Fruit fly (Drosophila melanogaster) whole organism, wandering third instar larva: ENCODE measurements around the gene dpr16.

Source experiments
- Abd-B ChIP-seq: fragments of >200 bp; optimal IDR thresholded peaks from 2 replicates; lab custom pipeline; 2017; ENCODE audit warnings: missing biosample characterization, missing genetic modification characterization
- CG32264 ChIP-seq: fragments of 200-800 bp; sonication (Bioruptor generic); optimal IDR thresholded peaks from 2 replicates; lab custom pipeline; 2016; ENCODE audit warnings: missing biosample characterization, missing genetic modification characterization
- CG9705 ChIP-seq: fragments of 200-800 bp; sonication (Bioruptor generic); optimal IDR thresholded peaks from 2 replicates; lab custom pipeline; 2018; ENCODE audit warnings: missing biosample characterization, mild to moderate bottlenecking, missing genetic modification characterization
- CrebA ChIP-seq: fragments of 200-800 bp; sonication (Bioruptor generic); optimal IDR thresholded peaks from 2 replicates; lab custom pipeline; 2016; ENCODE audit warnings: missing biosample characterization, mild to moderate bottlenecking, missing genetic modification characterization, borderline replicate concordance
- GATAd ChIP-seq: sonication (Bioruptor generic); optimal IDR thresholded peaks from 2 replicates; lab custom pipeline; 2016; ENCODE audit warnings: missing biosample characterization, missing genetic modification characterization
- HLH106 ChIP-seq: fragments of 200-800 bp; optimal IDR thresholded peaks from 3 replicates; lab custom pipeline; 2019; ENCODE audit warnings: missing biosample characterization, mild to moderate bottlenecking, missing genetic modification characterization, moderate library complexity
- Hnf4 ChIP-seq: fragments of 200-800 bp; sonication (Bioruptor generic); optimal IDR thresholded peaks from 2 replicates; lab custom pipeline; 2016; ENCODE audit warnings: missing biosample characterization, mild to moderate bottlenecking, missing genetic modification characterization
- Hr83 ChIP-seq: fragments of 200-300 bp; sonication (Bioruptor generic); optimal IDR thresholded peaks from 2 replicates; lab custom pipeline; 2016; ENCODE audit warnings: missing biosample characterization, mild to moderate bottlenecking, missing genetic modification characterization, moderate library complexity; ENCODE audit not compliant: poor library complexity, severe bottlenecking
- Mio ChIP-seq: sonication (Bioruptor generic); optimal IDR thresholded peaks from 2 replicates; lab custom pipeline; 2016; ENCODE audit warnings: missing biosample characterization, missing genetic modification characterization
- Myc ChIP-seq: fragments of >200 bp; optimal IDR thresholded peaks from 2 replicates; lab custom pipeline; 2017
- N ChIP-seq: fragments of >200 bp; optimal IDR thresholded peaks from 2 replicates; lab custom pipeline; 2018; ENCODE audit warnings: missing biosample characterization, missing external identifiers, missing genetic modification characterization
- OdsH ChIP-seq: fragments of 200-800 bp; sonication (Bioruptor generic); optimal IDR thresholded peaks from 2 replicates; lab custom pipeline; 2016; ENCODE audit warnings: missing biosample characterization, mild to moderate bottlenecking, missing genetic modification characterization
- Rel ChIP-seq, 2 experiments: fragments of 200-800 bp; sonication (Bioruptor generic) in 1 of 2; optimal IDR thresholded peaks; 2 replicates in 1 of 2; 3 replicates in 1 of 2; lab custom pipeline; 2016 to 2019; ENCODE audit warnings: mild to moderate bottlenecking in 2 of 2, missing biosample characterization in 2 of 2, missing genetic modification characterization in 2 of 2, moderate library complexity in 1 of 2
- Sp1 ChIP-seq: fragments of 200-800 bp; sonication (Bioruptor generic); optimal IDR thresholded peaks from 3 replicates; lab custom pipeline; 2019; ENCODE audit warnings: missing biosample characterization, mild to moderate bottlenecking, missing genetic modification characterization, moderate library complexity
- Vsx2 ChIP-seq: fragments of 200-300, 225-300 bp; sonication (Bioruptor generic); optimal IDR thresholded peaks from 2 replicates; lab custom pipeline; 2018; ENCODE audit warnings: missing biosample characterization, missing genetic modification characterization; ENCODE audit not compliant: partially characterized antibody
- br ChIP-seq: fragments of 200-800 bp; sonication (Bioruptor generic); optimal IDR thresholded peaks from 2 replicates; lab custom pipeline; 2016; ENCODE audit warnings: missing biosample characterization, missing genetic modification characterization
- brk ChIP-seq: fragments of 200-800 bp; sonication (Bioruptor generic); optimal IDR thresholded peaks from 2 replicates; lab custom pipeline; 2016; ENCODE audit warnings: missing biosample characterization, mild to moderate bottlenecking, missing genetic modification characterization
- dl ChIP-seq, 2 experiments: fragments of 175-275, 200-275 bp in 1 of 2; fragments of 200-275 bp in 1 of 2; sonication (Bioruptor generic); optimal IDR thresholded peaks; lab custom pipeline; 2018; ENCODE audit warnings: mild to moderate bottlenecking in 2 of 2, missing biosample characterization in 2 of 2, missing genetic modification characterization in 2 of 2, moderate library complexity in 2 of 2; ENCODE audit not compliant: partially characterized antibody in 2 of 2, insufficient read depth in 1 of 2
- dmrt93B ChIP-seq: fragments of 200-800 bp; sonication (Bioruptor generic); optimal IDR thresholded peaks from 2 replicates; lab custom pipeline; 2018; ENCODE audit warnings: missing biosample characterization, mild to moderate bottlenecking, missing genetic modification characterization
- ey ChIP-seq: fragments of 200-800 bp; sonication (Bioruptor generic); optimal IDR thresholded peaks from 2 replicates; lab custom pipeline; 2016; ENCODE audit warnings: missing biosample characterization, missing genetic modification characterization
- foxo ChIP-seq, 2 experiments: fragments of 200-800 bp; sonication (Bioruptor generic); optimal IDR thresholded peaks; 2 replicates in 1 of 2; 3 replicates in 1 of 2; lab custom pipeline; 2016 to 2017; ENCODE audit warnings: missing biosample characterization in 2 of 2, missing genetic modification characterization in 2 of 2
- fru ChIP-seq: fragments of 200-800 bp; sonication (Bioruptor generic); optimal IDR thresholded peaks from 3 replicates; lab custom pipeline; 2016; ENCODE audit warnings: missing biosample characterization, mild to moderate bottlenecking, missing genetic modification characterization
- h ChIP-seq: fragments of 200-800 bp; sonication (Bioruptor generic); optimal IDR thresholded peaks from 3 replicates; lab custom pipeline; 2016; ENCODE audit warnings: missing biosample characterization, mild to moderate bottlenecking, missing genetic modification characterization
- jim ChIP-seq: fragments of 175-275, 200-325 bp; sonication (Bioruptor generic); optimal IDR thresholded peaks from 2 replicates; lab custom pipeline; 2016; ENCODE audit warnings: missing biosample characterization, mild to moderate bottlenecking, missing genetic modification characterization
- pan ChIP-seq: fragments of >200 bp; optimal IDR thresholded peaks from 2 replicates; lab custom pipeline; 2017
- psq ChIP-seq: fragments of 200-800 bp; sonication (Bioruptor generic); optimal IDR thresholded peaks from 3 replicates; lab custom pipeline; 2017; ENCODE audit warnings: missing biosample characterization, mild to moderate bottlenecking, missing genetic modification characterization, moderate library complexity
- rgr ChIP-seq: fragments of 200-800 bp; sonication (Bioruptor generic); optimal IDR thresholded peaks from 3 replicates; lab custom pipeline; 2016; ENCODE audit warnings: missing biosample characterization, mild to moderate bottlenecking, missing genetic modification characterization
- sage ChIP-seq: fragments of 200-800 bp; sonication (Bioruptor generic); optimal IDR thresholded peaks from 2 replicates; lab custom pipeline; 2016; ENCODE audit warnings: missing biosample characterization, mild to moderate bottlenecking, missing genetic modification characterization
- sv ChIP-seq: fragments of 200-800 bp; sonication (Bioruptor generic); optimal IDR thresholded peaks from 3 replicates; lab custom pipeline; 2016; ENCODE audit warnings: missing biosample characterization, missing genetic modification characterization
- tai ChIP-seq: sonication (Bioruptor generic); optimal IDR thresholded peaks from 2 replicates; lab custom pipeline; 2016; ENCODE audit warnings: missing biosample characterization, missing genetic modification characterization
- usp ChIP-seq: fragments of >200 bp; optimal IDR thresholded peaks from 2 replicates; lab custom pipeline; 2017; ENCODE audit warnings: missing biosample characterization, missing genetic modification characterization
- woc ChIP-seq: sonication (Bioruptor generic); optimal IDR thresholded peaks from 2 replicates; lab custom pipeline; 2016; ENCODE audit warnings: missing biosample characterization, mild to moderate bottlenecking, missing genetic modification characterization

dpr16 gene

dm6 chr3R:5198302-5198701, 47.6 kb downstream of the dpr16 start:
- TF ChIP-seq pan (lab: Kevin White, UChicago) (no peak), rgr (GFP tag; lab: Kevin White, UChicago) (peak; percentile 26), h (GFP tag; lab: Kevin White, UChicago) (peak; percentile 46), GATAd (GFP tag; lab: Kevin White, UChicago) (no peak), fru (GFP tag; lab: Kevin White, UChicago) (peak; percentile 58), sv (GFP tag; lab: Kevin White, UChicago) (peak; percentile 28), Sp1 (peak; percentile 42), ey (GFP tag; lab: Kevin White, UChicago) (peak; percentile 46), psq (peak; percentile 11), woc (no peak), Hnf4 (peak; percentile 9), br (GFP tag; lab: Kevin White, UChicago) (peak; percentile 23), HLH106 (tag; lab: Kevin White, UChicago) (peak; percentile 51), OdsH (GFP tag; lab: Kevin White, UChicago) (peak; percentile 0), dmrt93B (peak; percentile 0), foxo (GFP tag; optimal IDR thresholded peaks at IDR 0.05; lab: Kevin White, UChicago) (peak in 1 of 2 experiments; percentile 52), CG32264 (GFP tag; lab: Kevin White, UChicago) (no peak)

dm6 chr3R:5199581-5199980, 48.9 kb downstream of the dpr16 start:
- TF ChIP-seq dmrt93B (no peak), fru (GFP tag; lab: Kevin White, UChicago) (no peak), Hnf4 (no peak), woc (no peak), usp (no peak), GATAd (GFP tag; lab: Kevin White, UChicago) (no peak)

- TF ChIP-seq Abd-B (GFP tag; lab: Kevin White, UChicago) (no peak), Rel (GFP tag; optimal IDR thresholded peaks at IDR 0.05; lab: Kevin White, UChicago) (no peak), Rel (tag; optimal IDR thresholded peaks at IDR 0.05; lab: Kevin White, UChicago) (no peak), sage (GFP tag; lab: Kevin White, UChicago) (no peak), Vsx2 (GFP tag; lab: Kevin White, UChicago) (no peak), brk (GFP tag; lab: Kevin White, UChicago) (no peak), rgr (GFP tag; lab: Kevin White, UChicago) (no peak), CG9705 (GFP tag; lab: Kevin White, UChicago) (no peak), N (GFP tag; lab: Kevin White, UChicago) (no peak), OdsH (GFP tag; lab: Kevin White, UChicago) (no peak), psq (no peak), CrebA (GFP tag; lab: Kevin White, UChicago) (no peak), Mio (GFP tag; lab: Kevin White, UChicago) (no peak), tai (GFP tag; lab: Kevin White, UChicago) (no peak), fru (GFP tag; lab: Kevin White, UChicago) (no peak), jim (no peak)
These were observed 53.1 kb downstream of the dpr16 start for dm6 chr3R:5203796-5204195.

DNA sequence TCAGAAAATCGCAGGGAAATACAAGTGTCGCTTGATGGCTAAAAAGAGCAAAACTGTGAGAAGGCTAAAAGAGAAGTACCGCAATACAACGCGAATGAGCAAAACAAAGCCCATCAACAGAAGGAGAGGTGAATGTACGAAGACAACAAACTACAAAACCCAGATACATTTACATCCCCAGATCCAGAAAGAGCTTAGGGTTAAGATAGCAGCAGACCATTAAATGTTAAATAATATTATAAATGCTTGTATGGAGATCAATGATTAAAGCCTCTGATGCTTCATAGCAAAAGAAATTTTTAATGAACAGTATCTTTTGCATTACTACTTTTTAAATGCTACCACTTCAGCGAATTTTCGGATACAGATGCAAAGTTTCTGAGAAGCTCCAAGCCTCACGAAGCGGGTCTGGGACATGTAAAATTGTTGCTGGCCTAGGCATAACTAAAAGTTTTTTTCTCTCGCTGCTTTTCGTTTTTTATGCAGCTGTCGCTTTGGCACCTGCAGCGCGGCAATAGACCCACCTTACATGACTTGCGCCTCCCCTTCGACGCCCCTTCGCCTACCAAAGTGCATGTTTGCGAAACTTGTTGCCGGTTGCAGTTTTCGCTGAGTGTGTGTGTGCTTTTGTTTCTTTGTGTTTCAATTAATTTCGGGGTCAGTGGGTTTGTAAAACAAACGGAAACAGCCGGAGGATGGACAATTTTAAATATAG, 54.8 kb downstream of the dpr16 start:
- TF ChIP-seq tai (GFP tag; lab: Kevin White, UChicago) (no peak), Rel (GFP tag; optimal IDR thresholded peaks at IDR 0.05; lab: Kevin White, UChicago) (no peak), Rel (tag; optimal IDR thresholded peaks at IDR 0.05; lab: Kevin White, UChicago) (no peak), Myc (lab: Kevin White, UChicago) (no peak), CG32264 (GFP tag; lab: Kevin White, UChicago) (no peak), dl (GFP tag; optimal IDR thresholded peaks at IDR 0.05; lab: Kevin White, UChicago; ENCODE audit: insufficient read depth in 1 of 2, partially characterized antibody in 2 of 2) (no peak), Hr83 (GFP tag; lab: Kevin White, UChicago) (no peak), N (GFP tag; lab: Kevin White, UChicago) (no peak), OdsH (GFP tag; lab: Kevin White, UChicago) (no peak), dmrt93B (no peak), h (GFP tag; lab: Kevin White, UChicago) (no peak), ey (GFP tag; lab: Kevin White, UChicago) (no peak), sage (GFP tag; lab: Kevin White, UChicago) (no peak), woc (no peak), brk (GFP tag; lab: Kevin White, UChicago) (no peak), Mio (GFP tag; lab: Kevin White, UChicago) (no peak), CG9705 (GFP tag; lab: Kevin White, UChicago) (no peak), sv (GFP tag; lab: Kevin White, UChicago) (no peak), HLH106 (tag; lab: Kevin White, UChicago) (no peak), CrebA (GFP tag; lab: Kevin White, UChicago) (no peak), fru (GFP tag; lab: Kevin White, UChicago) (no peak)
